Fruit fly (Drosophila melanogaster) whole organism, pupa: Measurements from ENCODE around the gene Glut4EF.

ENCODE experiments used
- CG8301 ChIP-seq: fragments of 200-800 bp; sonication (Bioruptor generic); optimal IDR thresholded peaks from 2 replicates; lab custom pipeline; 2018; ENCODE audit warnings: missing biosample characterization, mild to moderate bottlenecking, missing genetic modification characterization
- Pif1A ChIP-seq: fragments of 200-800 bp; sonication (Bioruptor generic); optimal IDR thresholded peaks from 3 replicates; lab custom pipeline; 2016; ENCODE audit warnings: missing biosample characterization, missing genetic modification characterization
- Snoo ChIP-seq: fragments of 200-800 bp; sonication (Bioruptor generic); optimal IDR thresholded peaks from 3 replicates; lab custom pipeline; 2017; ENCODE audit warnings: missing biosample characterization, mild to moderate bottlenecking, missing genetic modification characterization, inconsistent platforms

DNA sequence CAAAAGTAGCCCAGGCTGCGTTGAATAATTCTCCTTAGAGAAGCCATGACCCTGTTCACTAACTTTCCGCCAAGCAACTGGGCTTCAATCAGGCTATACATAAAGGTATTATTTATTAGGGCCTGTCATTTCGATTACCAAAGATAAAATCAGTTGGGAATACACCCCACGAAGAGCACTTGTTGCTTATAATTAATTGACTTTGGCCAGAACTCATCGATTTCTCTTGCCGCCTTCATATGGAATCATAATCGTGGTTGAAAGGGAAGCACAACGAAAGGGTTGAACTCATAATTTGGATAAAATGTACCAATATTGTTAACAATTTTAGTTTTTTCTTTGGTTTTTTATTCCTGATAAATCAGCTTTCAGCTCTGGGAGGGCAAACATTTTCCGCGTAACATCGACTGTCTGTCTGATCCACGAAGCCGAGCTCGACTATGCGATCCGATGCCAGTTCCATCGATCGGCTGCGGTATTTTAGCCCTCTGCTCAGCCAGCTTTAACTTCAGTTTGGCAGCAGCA, 122.3 kb downstream of the Glut4EF start, which contains the start of the genes Gr85a and Spn85F:
- TF ChIP-seq CG8301 (tag; lab: Kevin White, UChicago) (no peak), Snoo (tag; lab: Kevin White, UChicago) (no peak), Pif1A (GFP tag; lab: Kevin White, UChicago) (no peak)
